Worm (Caenorhabditis elegans): ENCODE data around the gene acs-20.

DNA sequence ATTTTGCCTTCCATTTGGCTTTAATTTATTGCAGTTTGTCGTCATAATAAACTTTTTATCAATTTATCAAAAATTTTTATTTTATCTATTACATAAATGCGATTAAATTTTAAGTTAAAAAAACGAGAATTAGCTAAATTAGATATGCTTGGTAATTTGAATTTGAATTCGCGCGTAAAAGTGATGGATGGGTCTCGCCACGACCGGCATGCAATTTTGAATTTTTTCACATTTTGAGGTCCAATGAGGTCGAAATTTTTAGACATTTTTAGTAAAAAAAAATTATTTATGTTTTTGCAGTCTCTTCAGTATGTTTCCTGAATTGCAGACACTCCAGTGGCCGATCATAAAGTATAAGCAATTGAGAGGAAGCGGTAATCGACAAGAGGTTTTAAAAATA lies 10.1 kb upstream of the acs-20 start, which contains the start of gene dsb-1:
- no peak for TF ChIP-seq ztf-11 (tag; optimal IDR thresholded peaks at IDR 0.05)
- no peak for TF ChIP-seq nhr-12 (tag; optimal IDR thresholded peaks at IDR 0.05)
- TF ChIP-seq nhr-77 (tag; optimal IDR thresholded peaks at IDR 0.05), result no peak
- no peak for TF ChIP-seq nhr-23 (tag; optimal IDR thresholded peaks at IDR 0.05)
- no peak for TF ChIP-seq lsy-2 (tag; optimal IDR thresholded peaks at IDR 0.05)
- no peak for TF ChIP-seq F13H6.1 (tag; optimal IDR thresholded peaks at IDR 0.05)
- TF ChIP-seq ztf-1 (GFP tag; conservative IDR thresholded peaks at IDR 0.05), result no peak
- no peak for TF ChIP-seq sem-4 (tag; optimal IDR thresholded peaks at IDR 0.05)
- no peak for TF ChIP-seq snpc-4 (tag; optimal IDR thresholded peaks at IDR 0.05)

Measured in whole organism, L2 larva.